Fruit fly (Drosophila melanogaster): ENCODE measurements around the gene ND-13B.

ND-13B gene

dm6 chr3L:10696635-10697412 is 2.9 kb upstream of the ND-13B start, which contains the start of gene NijA (continued):
- peak; percentile 12 for TF ChIP-seq Ssrp (tag; optimal IDR thresholded peaks at IDR 0.05)
- TF ChIP-seq CG17802 (tag; optimal IDR thresholded peaks at IDR 0.05): no peak
- no peak for TF ChIP-seq CG5953 (GFP tag; IDR thresholded peaks at IDR 0.05)
- TF ChIP-seq CG6175 (GFP tag; IDR thresholded peaks at IDR 0.05): no peak
- no peak for TF ChIP-seq gt (GFP tag; IDR thresholded peaks at IDR 0.05)
- TF ChIP-seq Fer1 (GFP tag; optimal IDR thresholded peaks at IDR 0.05): no peak
- no peak for TF ChIP-seq seq (GFP tag; IDR thresholded peaks at IDR 0.05)
- no peak for TF ChIP-seq E2f2 (GFP tag; IDR thresholded peaks at IDR 0.05)
- TF ChIP-seq CG7963 (GFP tag; IDR thresholded peaks at IDR 0.05; ENCODE audit: partially characterized antibody): no peak
- TF ChIP-seq Atf-2 (GFP tag; optimal IDR thresholded peaks at IDR 0.05): no peak
- TF ChIP-seq zen2 (GFP tag; IDR thresholded peaks at IDR 0.05; ENCODE audit: partially characterized antibody): no peak
- no peak for TF ChIP-seq dati (GFP tag; IDR thresholded peaks at IDR 0.05)
- no peak for TF ChIP-seq abd-A (tag; optimal IDR thresholded peaks at IDR 0.05)
- TF ChIP-seq unpg (GFP tag; optimal IDR thresholded peaks at IDR 0.05): peak; percentile 49
- TF ChIP-seq CG31224 (GFP tag; IDR thresholded peaks at IDR 0.05): no peak
- TF ChIP-seq Asciz (GFP tag; optimal IDR thresholded peaks at IDR 0.05): no peak
- TF ChIP-seq zen (tag; optimal IDR thresholded peaks at IDR 0.05): no peak
- no peak for TF ChIP-seq corto (GFP tag; optimal IDR thresholded peaks at IDR 0.05)
- no peak for TF ChIP-seq zfh1 (GFP tag; IDR thresholded peaks at IDR 0.05)
- TF ChIP-seq CG1647 (GFP tag; optimal IDR thresholded peaks at IDR 0.05): no peak
- TF ChIP-seq CG18011 (GFP tag; optimal IDR thresholded peaks at IDR 0.05): no peak
- no peak for TF ChIP-seq nerfin-2 (GFP tag; IDR thresholded peaks at IDR 0.05; ENCODE audit: partially characterized antibody)
- TF ChIP-seq Lhr (GFP tag; optimal IDR thresholded peaks at IDR 0.05): no peak
- no peak for TF ChIP-seq CG9876 (GFP tag; optimal IDR thresholded peaks at IDR 0.05)
- TF ChIP-seq CG15514 (GFP tag; optimal IDR thresholded peaks at IDR 0.05): no peak
- no peak for TF ChIP-seq esg (GFP tag; conservative IDR thresholded peaks at IDR 0.05)
- TF ChIP-seq CG3281 (GFP tag; optimal IDR thresholded peaks at IDR 0.05): no peak
- TF ChIP-seq CG31388 (GFP tag; optimal IDR thresholded peaks at IDR 0.05): no peak
- no peak for TF ChIP-seq sens-2 (GFP tag; IDR thresholded peaks at IDR 0.05)
- no peak for TF ChIP-seq exex (tag; optimal IDR thresholded peaks at IDR 0.05)
- no peak for TF ChIP-seq GATAe (GFP tag; conservative IDR thresholded peaks at IDR 0.05)
- TF ChIP-seq CG9797 (GFP tag; optimal IDR thresholded peaks at IDR 0.05): no peak
- TF ChIP-seq dmrt11E (tag; optimal IDR thresholded peaks at IDR 0.05): peak; percentile 21
- no peak for TF ChIP-seq en (GFP tag; optimal IDR thresholded peaks at IDR 0.05)
- no peak for TF ChIP-seq Gsc (GFP tag; IDR thresholded peaks at IDR 0.05)
- TF ChIP-seq fd3F (GFP tag; optimal IDR thresholded peaks at IDR 0.05): no peak
- no peak for TF ChIP-seq tap (tag; optimal IDR thresholded peaks at IDR 0.05)
- no peak for TF ChIP-seq CG2120 (GFP tag; optimal IDR thresholded peaks at IDR 0.05)
- TF ChIP-seq CG15696 (tag; optimal IDR thresholded peaks at IDR 0.05): no peak
- no peak for TF ChIP-seq CG14667 (GFP tag; IDR thresholded peaks at IDR 0.05)
- no peak for TF ChIP-seq crp (GFP tag; optimal IDR thresholded peaks at IDR 0.05)
- TF ChIP-seq pnt (GFP tag; optimal IDR thresholded peaks at IDR 0.05): no peak
- TF ChIP-seq CG12299 (tag; optimal IDR thresholded peaks at IDR 0.05): no peak
- no peak for TF ChIP-seq scrt (GFP tag; optimal IDR thresholded peaks at IDR 0.05)
- TF ChIP-seq h (optimal IDR thresholded peaks at IDR 0.05): no peak
- no peak for TF ChIP-seq E2f1 (GFP tag; IDR thresholded peaks at IDR 0.05)
- no peak for TF ChIP-seq stc (GFP tag; IDR thresholded peaks at IDR 0.05)
- TF ChIP-seq CG4854 (GFP tag; optimal IDR thresholded peaks at IDR 0.05): no peak
- TF ChIP-seq CG4404 (GFP tag; IDR thresholded peaks at IDR 0.05): no peak
- TF ChIP-seq org-1 (GFP tag; optimal IDR thresholded peaks at IDR 0.05): no peak
